Fruit fly (Drosophila melanogaster) whole organism, embryonic: ENCODE data around the gene CG31677.

ENCODE experiments used
- Abd-B ChIP-seq: fragments of 200-800 bp; sonication (Bioruptor generic); optimal IDR thresholded peaks from 2 replicates; lab custom pipeline; 2018; ENCODE audit warnings: missing biosample characterization, mild to moderate bottlenecking, missing genetic modification characterization, moderate library complexity
- Ada2b ChIP-seq: fragments of 200-800 bp; sonication (Bioruptor generic); IDR thresholded peaks from 2 replicates; pipeline ENCODE4 v1.3.6; 2022; ENCODE audit warnings: missing biosample characterization, missing genetic modification characterization
- Adf1 ChIP-seq: fragments of 200-800 bp; sonication (Bioruptor generic); IDR thresholded peaks from 2 replicates; pipeline ENCODE4 v1.3.6; 2022; ENCODE audit warnings: missing biosample characterization, missing genetic modification characterization
- Antp ChIP-seq: fragments of 200-800 bp; sonication (Bioruptor generic); optimal IDR thresholded peaks from 3 replicates; lab custom pipeline; 2016; ENCODE audit warnings: missing biosample characterization, missing genetic modification characterization
- CG10654 ChIP-seq: fragments of 200-800 bp; sonication (Bioruptor generic); optimal IDR thresholded peaks from 2 replicates; lab custom pipeline; 2016; ENCODE audit warnings: missing biosample characterization, missing genetic modification characterization
- CG11723 ChIP-seq: fragments of 200-800 bp; sonication (Bioruptor generic); optimal IDR thresholded peaks from 2 replicates; lab custom pipeline; 2017; ENCODE audit warnings: missing biosample characterization, mild to moderate bottlenecking, missing genetic modification characterization
- CG12104 ChIP-seq: fragments of 200-800 bp; sonication (Bioruptor generic); optimal IDR thresholded peaks from 3 replicates; lab custom pipeline; 2016; ENCODE audit warnings: missing biosample characterization, missing genetic modification characterization
- CG12299 ChIP-seq: fragments of 200-800 bp; sonication (Bioruptor generic); optimal IDR thresholded peaks from 2 replicates; lab custom pipeline; 2018; ENCODE audit warnings: missing biosample characterization, mild to moderate bottlenecking, missing genetic modification characterization
- CG13287 ChIP-seq: fragments of 200-800 bp; sonication (Bioruptor generic); IDR thresholded peaks from 2 replicates; pipeline ENCODE4 v1.3.6; 2022; ENCODE audit warnings: missing biosample characterization, missing genetic modification characterization; ENCODE audit not compliant: partially characterized antibody
- CG14965 ChIP-seq: fragments of 200-800 bp; sonication (Bioruptor generic); optimal IDR thresholded peaks from 2 replicates; lab custom pipeline; 2016; ENCODE audit warnings: missing biosample characterization, missing genetic modification characterization, borderline replicate concordance
- CG17328 ChIP-seq: fragments of 200-800 bp; sonication (Bioruptor generic); IDR thresholded peaks from 2 replicates; pipeline ENCODE4 v1.3.6; 2022; ENCODE audit warnings: missing biosample characterization, missing genetic modification characterization
- CG30403 ChIP-seq: fragments of 200-800 bp; sonication (Bioruptor generic); optimal IDR thresholded peaks from 3 replicates; lab custom pipeline; 2016; ENCODE audit warnings: missing biosample characterization, missing genetic modification characterization
- CG30431 ChIP-seq: fragments of 200-800 bp; sonication (Bioruptor generic); optimal IDR thresholded peaks from 2 replicates; lab custom pipeline; 2017; ENCODE audit warnings: missing biosample characterization, missing genetic modification characterization
- CG32772 ChIP-seq: fragments of 200-800 bp; sonication (Bioruptor generic); IDR thresholded peaks from 2 replicates; pipeline ENCODE4 v1.3.6; 2022; ENCODE audit warnings: missing biosample characterization, missing genetic modification characterization
- CG3995 ChIP-seq: fragments of 200-800 bp; sonication (Bioruptor generic); optimal IDR thresholded peaks from 3 replicates; lab custom pipeline; 2016; ENCODE audit warnings: missing biosample characterization, missing genetic modification characterization
- CG4328 ChIP-seq: fragments of 200-800 bp; sonication (Bioruptor generic); optimal IDR thresholded peaks from 3 replicates; lab custom pipeline; 2017; ENCODE audit warnings: missing biosample characterization, missing genetic modification reagents, missing genetic modification characterization
- CG4424 ChIP-seq: fragments of 200-800 bp; sonication (Bioruptor generic); optimal IDR thresholded peaks from 3 replicates; lab custom pipeline; 2016; ENCODE audit warnings: missing biosample characterization, missing genetic modification characterization
- CG7556 ChIP-seq: fragments of 200-800 bp; sonication (Bioruptor generic); optimal IDR thresholded peaks from 2 replicates; lab custom pipeline; 2017; ENCODE audit warnings: missing biosample characterization, mild to moderate bottlenecking, missing genetic modification characterization
- CG8089 ChIP-seq: fragments of 200-800 bp; sonication (Bioruptor generic); optimal IDR thresholded peaks from 3 replicates; lab custom pipeline; 2016; ENCODE audit warnings: missing biosample characterization, missing genetic modification characterization
- CG9437 ChIP-seq: fragments of 200-800 bp; sonication (Bioruptor generic); optimal IDR thresholded peaks from 2 replicates; lab custom pipeline; 2018; ENCODE audit warnings: missing biosample characterization, mild to moderate bottlenecking, missing genetic modification characterization
- CG9817 ChIP-seq: fragments of 200-800 bp; sonication (Bioruptor generic); optimal IDR thresholded peaks from 2 replicates; lab custom pipeline; 2018; ENCODE audit warnings: missing biosample characterization, mild to moderate bottlenecking, missing genetic modification characterization, moderate library complexity
- GATAe ChIP-seq: fragments of 200-800 bp; sonication (Bioruptor generic); conservative IDR thresholded peaks from 2 replicates; pipeline ENCODE4 v1.3.6; 2022; ENCODE audit warnings: missing biosample characterization, missing genetic modification characterization
- HHEX ChIP-seq: fragments of 200-800 bp; sonication (Bioruptor generic); optimal IDR thresholded peaks from 3 replicates; lab custom pipeline; 2017; ENCODE audit warnings: missing biosample characterization, mild to moderate bottlenecking, missing genetic modification characterization, missing genetic modification reagents
- HmgD ChIP-seq: fragments of 200-800 bp; sonication (Bioruptor generic); optimal IDR thresholded peaks from 3 replicates; lab custom pipeline; 2016; ENCODE audit warnings: missing biosample characterization, missing genetic modification characterization
- HmgZ ChIP-seq: fragments of 200-800 bp; sonication (Bioruptor generic); optimal IDR thresholded peaks from 2 replicates; lab custom pipeline; 2018; ENCODE audit warnings: missing biosample characterization, mild to moderate bottlenecking, missing genetic modification characterization
- Hr3 ChIP-seq: fragments of 200-800 bp; sonication (Bioruptor generic); optimal IDR thresholded peaks from 3 replicates; lab custom pipeline; 2016; ENCODE audit warnings: missing biosample characterization, missing genetic modification characterization
- Lhr ChIP-seq: fragments of 200-800 bp; sonication (Bioruptor generic); optimal IDR thresholded peaks from 3 replicates; lab custom pipeline; 2017; ENCODE audit warnings: mild to moderate bottlenecking, missing biosample characterization, missing genetic modification reagents, missing genetic modification characterization
- Max ChIP-seq: fragments of 200-800 bp; sonication (Bioruptor generic); optimal IDR thresholded peaks from 2 replicates; lab custom pipeline; 2016; ENCODE audit warnings: missing biosample characterization, mild to moderate bottlenecking, missing genetic modification characterization
- Med ChIP-seq: fragments of 200-800 bp; sonication (Bioruptor generic); peaks from one replicate; lab custom pipeline; 2016; ENCODE audit warnings: missing biosample characterization, missing genetic modification characterization, mild to moderate bottlenecking, inconsistent platforms, moderate library complexity
- Mes4 ChIP-seq: fragments of 200-800 bp; sonication (Bioruptor generic); optimal IDR thresholded peaks from 2 replicates; lab custom pipeline; 2016; ENCODE audit warnings: missing biosample characterization, missing genetic modification characterization
- Nf-YA ChIP-seq: fragments of 200-800 bp; sonication (Bioruptor generic); IDR thresholded peaks from 2 replicates; pipeline ENCODE4 v1.3.6; 2022; ENCODE audit warnings: missing biosample characterization, missing genetic modification characterization
- NfI ChIP-seq: fragments of 200-800 bp; sonication (Bioruptor generic); optimal IDR thresholded peaks from 3 replicates; lab custom pipeline; 2018; ENCODE audit warnings: missing biosample characterization, mild to moderate bottlenecking, missing genetic modification characterization, moderate library complexity
- Usf ChIP-seq: fragments of 200-800 bp; sonication (Bioruptor generic); optimal IDR thresholded peaks from 2 replicates; lab custom pipeline; 2017; ENCODE audit warnings: missing genotype, missing biosample characterization, missing genetic modification characterization
- ab ChIP-seq: fragments of 200-800 bp; sonication (Bioruptor generic); optimal IDR thresholded peaks from 2 replicates; lab custom pipeline; 2016; ENCODE audit warnings: missing biosample characterization, missing genetic modification characterization
- ato ChIP-seq: fragments of 200-800 bp; sonication (Bioruptor generic); IDR thresholded peaks from 2 replicates; pipeline ENCODE4 v1.3.6; 2022; ENCODE audit warnings: missing biosample characterization, missing genetic modification characterization; ENCODE audit not compliant: partially characterized antibody
- az2 ChIP-seq: fragments of 200-800 bp; sonication (Bioruptor generic); optimal IDR thresholded peaks from 3 replicates; lab custom pipeline; 2016; ENCODE audit warnings: missing biosample characterization, missing genetic modification characterization
- btn ChIP-seq: fragments of 200-800 bp; sonication (Bioruptor generic); optimal IDR thresholded peaks from 2 replicates; lab custom pipeline; 2016; ENCODE audit warnings: missing biosample characterization, missing genetic modification characterization
- cad ChIP-seq: fragments of >200 bp; optimal IDR thresholded peaks from 2 replicates; lab custom pipeline; 2017; ENCODE audit warnings: missing biosample characterization, missing genetic modification characterization
- cato ChIP-seq: fragments of 200-800 bp; sonication (Bioruptor generic); optimal IDR thresholded peaks from 2 replicates; lab custom pipeline; 2016; ENCODE audit warnings: missing biosample characterization, missing genetic modification characterization, borderline replicate concordance
- cg ChIP-seq: fragments of 200-800 bp; sonication (Bioruptor generic); optimal IDR thresholded peaks from 3 replicates; lab custom pipeline; 2019; ENCODE audit warnings: missing biosample characterization, mild to moderate bottlenecking, missing genetic modification characterization, moderate library complexity
- chm ChIP-seq: fragments of 200-800 bp; sonication (Bioruptor generic); IDR thresholded peaks from 2 replicates; pipeline ENCODE4 v1.3.6; 2022; ENCODE audit warnings: missing biosample characterization, missing genetic modification characterization
- chn ChIP-seq: fragments of 200-800 bp; sonication (Bioruptor generic); optimal IDR thresholded peaks from 2 replicates; lab custom pipeline; 2016; ENCODE audit warnings: missing biosample characterization, missing genetic modification characterization
- fd102C ChIP-seq: fragments of 200-800 bp; sonication (Bioruptor generic); optimal IDR thresholded peaks from 2 replicates; lab custom pipeline; 2018; ENCODE audit warnings: missing biosample characterization, mild to moderate bottlenecking, missing genetic modification characterization, moderate library complexity
- hbn ChIP-seq: fragments of 200-800 bp; sonication (Bioruptor generic); IDR thresholded peaks from 2 replicates; pipeline ENCODE4 v1.3.6; 2022; ENCODE audit warnings: missing biosample characterization, missing genetic modification characterization; ENCODE audit not compliant: partially characterized antibody
- jumu ChIP-seq: fragments of 200-800 bp; sonication (Bioruptor generic); optimal IDR thresholded peaks from 3 replicates; lab custom pipeline; 2016; ENCODE audit warnings: missing biosample characterization, missing genetic modification characterization
- pb ChIP-seq: fragments of 200-800 bp; sonication (Bioruptor generic); optimal IDR thresholded peaks from 3 replicates; lab custom pipeline; 2016; ENCODE audit warnings: missing biosample characterization, missing genetic modification characterization
- pzg ChIP-seq: fragments of 200-800 bp; sonication (Bioruptor generic); optimal IDR thresholded peaks from 3 replicates; lab custom pipeline; 2018; ENCODE audit warnings: missing biosample characterization, mild to moderate bottlenecking, missing genetic modification characterization, moderate library complexity
- sisA ChIP-seq: fragments of 200-800 bp; sonication (Bioruptor generic); IDR thresholded peaks from 2 replicates; pipeline ENCODE4 v1.3.6; 2022; ENCODE audit warnings: missing biosample characterization, missing genetic modification characterization
- slbo ChIP-seq: fragments of 200-800 bp; sonication (Bioruptor generic); IDR thresholded peaks from 2 replicates; pipeline ENCODE4 v1.3.6; 2022; ENCODE audit warnings: missing biosample characterization, missing genetic modification characterization
- ttk ChIP-seq: fragments of 200-800 bp; sonication (Bioruptor generic); IDR thresholded peaks from 2 replicates; pipeline ENCODE4 v2.1.2; 2022; ENCODE audit warnings: missing biosample characterization, missing genetic modification characterization

Gene CG31677

DNA sequence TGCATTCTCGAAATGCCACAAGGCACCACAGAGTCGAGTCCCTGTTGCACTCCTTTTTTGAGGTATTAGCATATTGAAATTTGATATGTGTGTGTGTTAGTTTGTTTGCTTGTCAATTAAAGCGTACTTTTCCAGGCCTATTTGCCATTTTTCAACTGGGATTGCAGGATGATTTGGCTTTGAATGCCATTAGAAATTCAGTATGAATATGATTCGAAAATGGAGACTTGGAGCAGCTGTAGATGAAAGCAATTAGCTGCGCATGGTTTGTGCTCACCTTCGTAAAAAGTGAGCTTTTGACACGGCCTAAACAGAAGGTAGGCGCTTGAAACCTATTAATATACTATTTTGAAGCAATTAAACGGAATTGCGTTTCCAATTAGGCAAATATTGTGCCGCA, at the start of gene CG31677:
CG31677 (minus strand) TSS at position 101 of the 400 bp plus-strand sequence.
- TF ChIP-seq Antp (GFP tag; lab: Kevin White, UChicago) (no peak), hbn (GFP tag; lab: Robert Waterston, UW) (no peak), Max (GFP tag; lab: Kevin White, UChicago) (no peak), btn (GFP tag; lab: Kevin White, UChicago) (no peak), HHEX (GFP tag; lab: Kevin White, UChicago) (no peak), ato (GFP tag; lab: Robert Waterston, UW) (no peak), CG32772 (GFP tag; lab: Robert Waterston, UW) (no peak), CG13287 (GFP tag; lab: Robert Waterston, UW) (no peak), HmgZ (tag; lab: Kevin White, UChicago) (no peak), CG9437 (GFP tag; lab: Kevin White, UChicago) (no peak), pb (GFP tag; lab: Kevin White, UChicago) (no peak), Adf1 (no peak)

DNA sequence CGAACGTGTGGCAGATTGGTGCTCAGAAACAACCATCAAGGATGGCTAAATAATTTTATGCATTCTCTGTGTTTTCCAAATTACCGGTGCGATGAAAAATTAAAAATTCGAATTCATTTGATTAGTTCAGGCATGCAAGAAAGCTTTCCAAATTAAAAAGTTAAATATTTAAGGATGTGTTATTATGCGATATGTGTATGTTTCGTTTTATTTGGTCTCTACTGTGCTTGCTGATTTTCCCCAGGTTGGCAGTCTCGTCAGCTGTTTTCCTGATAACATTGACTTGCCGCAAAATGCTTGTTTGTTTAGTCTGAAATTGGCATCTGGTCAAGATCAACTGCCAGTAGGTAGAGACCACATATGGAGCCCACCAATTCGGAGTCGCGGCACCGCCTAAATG, 45.9 kb upstream of the CG31677 start, which contains the start of gene CG2611:
CG2611 (plus strand) TSS at position 299 of the 400 bp plus-strand sequence.
- TF ChIP-seq CG8089 (GFP tag; lab: Kevin White, UChicago) (peak; percentile 2), Lhr (GFP tag; lab: Kevin White, UChicago) (no peak), az2 (peak; percentile 59), CG14965 (GFP tag; lab: Kevin White, UChicago) (no peak), CG17328 (GFP tag; lab: Robert Waterston, UW) (peak; percentile 52), Abd-B (GFP tag; lab: Kevin White, UChicago) (no peak), CG3995 (GFP tag; lab: Kevin White, UChicago) (no peak), CG12299 (tag; lab: Kevin White, UChicago) (no peak), Usf (no peak), cad (GFP tag; lab: Kevin White, UChicago) (no peak), CG4328 (no peak), Med (GFP tag; lab: Kevin White, UChicago) (peak; percentile 77), chn (GFP tag; lab: Kevin White, UChicago) (peak; percentile 48), HmgD (no peak), slbo (GFP tag; lab: Robert Waterston, UW) (peak; percentile 76; the same call in 1 of the 2 replicates), Mes4 (peak; percentile 52), CG4424 (GFP tag; lab: Kevin White, UChicago) (peak; percentile 48), jumu (GFP tag; lab: Kevin White, UChicago) (peak; percentile 57), Hr3 (GFP tag; lab: Kevin White, UChicago) (peak; percentile 37), sisA (peak; percentile 52), chm (GFP tag; lab: Robert Waterston, UW) (peak; percentile 9; the same call in 1 of the 2 replicates), CG11723 (no peak), CG30431 (GFP tag; lab: Kevin White, UChicago) (no peak), CG9817 (tag; lab: Kevin White, UChicago) (peak; percentile 34), cg (GFP tag; lab: Kevin White, UChicago) (no peak), Ada2b (GFP tag; lab: Robert Waterston, UW) (peak; percentile 39; the same call in 1 of the 2 replicates), CG30403 (peak; percentile 61), fd102C (GFP tag; lab: Kevin White, UChicago) (no peak), ttk (GFP tag; lab: Robert Waterston, UW) (peak; percentile 30), CG7556 (GFP tag; lab: Kevin White, UChicago) (peak; percentile 42), NfI (GFP tag; lab: Kevin White, UChicago) (peak; percentile 36), CG12104 (peak; percentile 5), GATAe (GFP tag; lab: Robert Waterston, UW) (peak; percentile 66), ab (GFP tag; lab: Kevin White, UChicago) (no peak), cato (GFP tag; lab: Kevin White, UChicago) (no peak), Nf-YA (GFP tag; lab: Robert Waterston, UW) (no peak), CG10654 (GFP tag; lab: Kevin White, UChicago) (peak; percentile 44), pzg (peak; percentile 51)
